Fruit fly (Drosophila melanogaster): ENCODE data around the gene Osi10b.

Osi10b gene

DNA sequence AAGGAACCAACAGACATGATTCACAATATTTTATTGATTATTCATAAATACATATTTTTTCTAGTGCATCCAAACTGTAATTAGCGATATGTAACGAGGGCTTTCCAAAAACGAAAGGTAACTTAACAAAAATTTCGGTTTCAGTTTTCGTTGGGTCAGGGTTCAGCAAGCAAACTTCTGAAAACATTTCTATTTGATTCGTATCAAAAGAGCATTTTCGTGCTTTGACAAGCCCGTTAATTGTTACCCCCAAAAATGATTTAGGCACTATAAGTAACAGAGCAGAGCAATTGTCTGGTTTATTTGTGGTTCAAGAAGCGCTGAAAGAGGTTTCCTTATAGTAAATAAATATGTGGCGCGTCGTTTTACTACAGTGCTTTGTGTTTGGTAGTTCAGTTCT is at the start of gene Osi10b:
Osi10b (plus strand) TSS at position 301 of the 400 bp plus-strand sequence.
- no peak for TF ChIP-seq Ets98B (GFP tag; IDR thresholded peaks at IDR 0.05)

DNA sequence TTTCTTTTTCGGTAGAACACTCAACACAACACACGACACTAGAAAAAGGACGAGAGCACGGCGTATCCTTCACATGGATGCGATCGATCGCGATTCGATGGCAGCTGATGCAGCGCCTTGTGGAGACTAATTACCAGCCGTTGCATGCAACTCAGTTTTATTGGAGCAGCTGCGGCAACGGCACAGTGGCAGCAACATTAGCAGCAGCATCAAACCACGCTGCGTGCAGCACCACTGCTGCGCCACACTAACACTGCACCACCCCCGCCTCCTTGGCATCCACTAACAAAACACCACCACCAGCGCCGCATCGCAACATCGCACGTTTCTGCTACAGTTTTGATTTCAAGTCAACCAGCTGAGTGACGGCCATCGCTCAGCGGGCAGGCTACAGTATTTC is 44.3 kb upstream of the Osi10b start, which contains the start of gene Osi4:
Osi4 (minus strand) TSS at position 101 of the 400 bp plus-strand sequence.
- no peak for TF ChIP-seq CG12605 (GFP tag; IDR thresholded peaks at IDR 0.05)
- no peak for TF ChIP-seq CG14655 (GFP tag; optimal IDR thresholded peaks at IDR 0.05)
- TF ChIP-seq CG10348 (GFP tag; IDR thresholded peaks at IDR 0.05) = no peak

- TF ChIP-seq CG15710 (tag; optimal IDR thresholded peaks at IDR 0.05) (no peak), EcR (GFP tag; optimal IDR thresholded peaks at IDR 0.05) (no peak), CG13204 (GFP tag; optimal IDR thresholded peaks at IDR 0.05) (no peak), CG17806 (tag; optimal IDR thresholded peaks at IDR 0.05) (no peak), CG10348 (GFP tag; IDR thresholded peaks at IDR 0.05) (no peak), Snoo (tag; optimal IDR thresholded peaks at IDR 0.05) (peak; percentile 19), Pif1A (GFP tag; optimal IDR thresholded peaks at IDR 0.05) (no peak), CG8159 (tag; optimal IDR thresholded peaks at IDR 0.05) (no peak), gl (tag; optimal IDR thresholded peaks at IDR 0.05) (no peak), fd96Ca (GFP tag; IDR thresholded peaks at IDR 0.05) (no peak), CG4496 (GFP tag; IDR thresholded peaks at IDR 0.05) (no peak), CG8301 (tag; optimal IDR thresholded peaks at IDR 0.05) (peak; percentile 5), CG9948 (tag; optimal IDR thresholded peaks at IDR 0.05) (no peak), CG14655 (GFP tag; optimal IDR thresholded peaks at IDR 0.05) (peak; percentile 44), Ets98B (GFP tag; IDR thresholded peaks at IDR 0.05) (no peak), CG12605 (GFP tag; IDR thresholded peaks at IDR 0.05) (no peak), CG32121 (GFP tag; IDR thresholded peaks at IDR 0.05) (no peak), D1 (tag; optimal IDR thresholded peaks at IDR 0.05) (no peak), CG34367 (tag; optimal IDR thresholded peaks at IDR 0.05) (no peak)
Measured at dm6 chr3R:6222119-6222518, 43.9 kb upstream of the Osi10b start.

DNA sequence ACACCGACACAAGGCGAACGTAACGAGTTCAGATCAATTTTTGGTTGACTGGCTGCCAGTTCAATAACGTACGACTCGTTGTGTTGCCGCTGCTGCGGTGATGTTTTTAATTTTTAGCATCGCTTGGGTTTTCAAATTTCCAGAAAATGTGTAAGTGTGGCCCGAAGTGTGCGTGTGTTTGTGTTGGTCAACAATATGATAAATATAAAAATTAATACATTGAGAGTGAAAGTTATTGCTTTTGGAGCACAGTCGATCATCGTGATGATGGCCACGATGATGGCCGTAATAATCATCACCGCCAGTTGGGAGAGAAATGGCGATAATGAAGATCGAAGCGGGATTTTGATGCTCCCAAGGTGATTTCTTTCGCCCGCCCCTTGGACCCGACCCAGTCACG is 39.8 kb upstream of the Osi10b start:
- no peak for TF ChIP-seq Ets98B (GFP tag; IDR thresholded peaks at IDR 0.05)
- no peak for TF ChIP-seq CG9948 (tag; optimal IDR thresholded peaks at IDR 0.05)
- TF ChIP-seq CG8159 (tag; optimal IDR thresholded peaks at IDR 0.05) = no peak
- no peak for TF ChIP-seq gl (tag; optimal IDR thresholded peaks at IDR 0.05)
- no peak for TF ChIP-seq CG4496 (GFP tag; IDR thresholded peaks at IDR 0.05)
- no peak for TF ChIP-seq CG34367 (tag; optimal IDR thresholded peaks at IDR 0.05)
- TF ChIP-seq CG8301 (tag; optimal IDR thresholded peaks at IDR 0.05) = no peak
- TF ChIP-seq rn (GFP tag; IDR thresholded peaks at IDR 0.05) = no peak
- no peak for TF ChIP-seq CG13204 (GFP tag; optimal IDR thresholded peaks at IDR 0.05)
- no peak for TF ChIP-seq CG12605 (GFP tag; IDR thresholded peaks at IDR 0.05)
- no peak for TF ChIP-seq CG10348 (GFP tag; IDR thresholded peaks at IDR 0.05)
- no peak for TF ChIP-seq fd96Ca (GFP tag; IDR thresholded peaks at IDR 0.05)
- no peak for TF ChIP-seq D1 (tag; optimal IDR thresholded peaks at IDR 0.05)
- TF ChIP-seq Pif1A (GFP tag; optimal IDR thresholded peaks at IDR 0.05) = no peak
- TF ChIP-seq CG32121 (GFP tag; IDR thresholded peaks at IDR 0.05) = no peak
- TF ChIP-seq CG17806 (tag; optimal IDR thresholded peaks at IDR 0.05) = no peak

dm6 chr3R:6226997-6227562 is 38.9 kb upstream of the Osi10b start, which contains the start of gene Osi5:
TSS of gene Osi5 (plus strand) at chr3R:6227512.
- TF ChIP-seq Pif1A (GFP tag; optimal IDR thresholded peaks at IDR 0.05) (no peak), CG15710 (tag; optimal IDR thresholded peaks at IDR 0.05) (no peak), rn (GFP tag; IDR thresholded peaks at IDR 0.05) (no peak), CG8301 (tag; optimal IDR thresholded peaks at IDR 0.05) (no peak), fd96Ca (GFP tag; IDR thresholded peaks at IDR 0.05) (no peak), CG17806 (tag; optimal IDR thresholded peaks at IDR 0.05) (no peak), Snoo (tag; optimal IDR thresholded peaks at IDR 0.05) (no peak), CG12605 (GFP tag; IDR thresholded peaks at IDR 0.05) (no peak), CG32121 (GFP tag; IDR thresholded peaks at IDR 0.05) (no peak), CG13204 (GFP tag; optimal IDR thresholded peaks at IDR 0.05) (no peak), CG14655 (GFP tag; optimal IDR thresholded peaks at IDR 0.05) (no peak), EcR (GFP tag; optimal IDR thresholded peaks at IDR 0.05) (no peak), Ets98B (GFP tag; IDR thresholded peaks at IDR 0.05) (no peak)

- TF ChIP-seq CG9948 (tag; optimal IDR thresholded peaks at IDR 0.05) (no peak), CG14655 (GFP tag; optimal IDR thresholded peaks at IDR 0.05) (peak; percentile 31), CG10348 (GFP tag; IDR thresholded peaks at IDR 0.05) (no peak), CG4496 (GFP tag; IDR thresholded peaks at IDR 0.05) (no peak), CG34367 (tag; optimal IDR thresholded peaks at IDR 0.05) (no peak), fd96Ca (GFP tag; IDR thresholded peaks at IDR 0.05) (no peak), CG12605 (GFP tag; IDR thresholded peaks at IDR 0.05) (no peak), CG8301 (tag; optimal IDR thresholded peaks at IDR 0.05) (peak; percentile 38), CG17806 (tag; optimal IDR thresholded peaks at IDR 0.05) (no peak), CG8159 (tag; optimal IDR thresholded peaks at IDR 0.05) (no peak), Ets98B (GFP tag; IDR thresholded peaks at IDR 0.05) (no peak), CG13204 (GFP tag; optimal IDR thresholded peaks at IDR 0.05) (peak; percentile 46), rn (GFP tag; IDR thresholded peaks at IDR 0.05) (no peak), EcR (GFP tag; optimal IDR thresholded peaks at IDR 0.05) (no peak), Pif1A (GFP tag; optimal IDR thresholded peaks at IDR 0.05) (no peak), Pif1B (GFP tag; optimal IDR thresholded peaks at IDR 0.05) (no peak), CG32121 (GFP tag; IDR thresholded peaks at IDR 0.05) (no peak), gl (tag; optimal IDR thresholded peaks at IDR 0.05) (no peak), CG15710 (tag; optimal IDR thresholded peaks at IDR 0.05) (no peak), Snoo (tag; optimal IDR thresholded peaks at IDR 0.05) (no peak), D1 (tag; optimal IDR thresholded peaks at IDR 0.05) (no peak)
Measured at dm6 chr3R:6229055-6229841, 36.7 kb upstream of the Osi10b start.
